Worm (Caenorhabditis elegans): ENCODE results near the gene Y116A8B.4.

Y116A8B.4 gene

ce11 chrIV:17268628-17269027, 45.1 kb downstream of the Y116A8B.4 start (continued):
- TF ChIP-seq ZK185.1 (tag; optimal IDR thresholded peaks at IDR 0.05; ENCODE audit: poor library complexity, severe bottlenecking): peak; percentile 2
- no peak for TF ChIP-seq Y56A3A.18 (GFP tag; IDR thresholded peaks at IDR 0.05)
- TF ChIP-seq lsl-1 (GFP tag; optimal IDR thresholded peaks at IDR 0.05): no peak
- peak; percentile 30 for TF ChIP-seq nhr-80 (tag; optimal IDR thresholded peaks at IDR 0.05)
- TF ChIP-seq hlh-12 (tag; optimal IDR thresholded peaks at IDR 0.05): no peak
- TF ChIP-seq ekl-4 (GFP tag; IDR thresholded peaks at IDR 0.05): no peak

- TF ChIP-seq lag-1 (GFP tag; IDR thresholded peaks at IDR 0.05) (no peak), ceh-91 (GFP tag; IDR thresholded peaks at IDR 0.05) (no peak), gei-17 (GFP tag; optimal IDR thresholded peaks at IDR 0.05) (no peak), ZK185.1 (tag; optimal IDR thresholded peaks at IDR 0.05; ENCODE audit: poor library complexity, severe bottlenecking) (no peak), hsf-1 (GFP tag; IDR thresholded peaks at IDR 0.05) (no peak), Y67H2A.10 (GFP tag; conservative IDR thresholded peaks at IDR 0.05) (no peak), nhr-80 (tag; optimal IDR thresholded peaks at IDR 0.05) (no peak), chd-7 (tag; optimal IDR thresholded peaks at IDR 0.05) (no peak), madf-6 (GFP tag; IDR thresholded peaks at IDR 0.05) (no peak), hlh-12 (tag; optimal IDR thresholded peaks at IDR 0.05) (no peak), F49E8.2 (tag; optimal IDR thresholded peaks at IDR 0.05; ENCODE audit: insufficient read depth) (no peak), ccch-3 (GFP tag; optimal IDR thresholded peaks at IDR 0.05) (no peak), unc-130 (GFP tag; optimal IDR thresholded peaks at IDR 0.05) (no peak), T26A5.8 (tag; optimal IDR thresholded peaks at IDR 0.05) (no peak)
These were observed 45.5 kb downstream of the Y116A8B.4 start, which contains the start of gene atgp-1 for ce11 chrIV:17269042-17269441. Gene atgp-1 (plus strand): TSS chrIV:17269342.

ce11 chrIV:17269702-17270101, 46.1 kb downstream of the Y116A8B.4 start:
- TF ChIP-seq hmg-1.2 (GFP tag; IDR thresholded peaks at IDR 0.05): no peak
- TF ChIP-seq pbrm-1 (GFP tag; IDR thresholded peaks at IDR 0.05): no peak
- TF ChIP-seq ZK185.1 (tag; optimal IDR thresholded peaks at IDR 0.05; ENCODE audit: poor library complexity, severe bottlenecking): no peak
- no peak for TF ChIP-seq madf-10 (tag; optimal IDR thresholded peaks at IDR 0.05)
- no peak for TF ChIP-seq cebp-2 (GFP tag; IDR thresholded peaks at IDR 0.05)
- TF ChIP-seq dox-1 (GFP tag; IDR thresholded peaks at IDR 0.05): no peak
- TF ChIP-seq Y53G8AR.9 (GFP tag; conservative IDR thresholded peaks at IDR 0.05): no peak
- no peak for TF ChIP-seq let-607 (tag; optimal IDR thresholded peaks at IDR 0.05)
- TF ChIP-seq atf-7 (tag; optimal IDR thresholded peaks at IDR 0.05): no peak
- no peak for TF ChIP-seq rec-8 (tag; optimal IDR thresholded peaks at IDR 0.05)
- no peak for TF ChIP-seq ztf-26 (tag; optimal IDR thresholded peaks at IDR 0.05)
- no peak for TF ChIP-seq athp-1 (tag; optimal IDR thresholded peaks at IDR 0.05)
- no peak for TF ChIP-seq ccch-3 (GFP tag; optimal IDR thresholded peaks at IDR 0.05)
- no peak for TF ChIP-seq ama-1 (optimal IDR thresholded peaks at IDR 0.05)
- TF ChIP-seq ama-1 (GFP tag; optimal IDR thresholded peaks at IDR 0.05): no peak
- no peak for TF ChIP-seq ceh-58 (GFP tag; IDR thresholded peaks at IDR 0.05)
- TF ChIP-seq F52B5.7 (tag; optimal IDR thresholded peaks at IDR 0.05): no peak
- no peak for TF ChIP-seq F37B4.10 (GFP tag; IDR thresholded peaks at IDR 0.05)

- no peak for TF ChIP-seq chd-7 (tag; optimal IDR thresholded peaks at IDR 0.05)
- TF ChIP-seq aptf-3 (GFP tag; IDR thresholded peaks at IDR 0.05): no peak
- no peak for TF ChIP-seq bed-2 (GFP tag; IDR thresholded peaks at IDR 0.05)
- TF ChIP-seq zfh-2 (GFP tag; conservative IDR thresholded peaks at IDR 0.05): no peak
- TF ChIP-seq sptf-2 (GFP tag; optimal IDR thresholded peaks at IDR 0.05): no peak
- no peak for TF ChIP-seq ccch-3 (GFP tag; optimal IDR thresholded peaks at IDR 0.05)
- peak; percentile 95 for TF ChIP-seq hsf-1 (GFP tag; IDR thresholded peaks at IDR 0.05)
- no peak; the same call in 1 of the 2 replicates for TF ChIP-seq lir-1 (GFP tag; conservative IDR thresholded peaks at IDR 0.05)
- no peak for TF ChIP-seq F39B2.1 (GFP tag; IDR thresholded peaks at IDR 0.05)
- no peak for TF ChIP-seq B0261.1 (tag; optimal IDR thresholded peaks at IDR 0.05)
- TF ChIP-seq mel-28 (tag; optimal IDR thresholded peaks at IDR 0.05; ENCODE audit: borderline replicate concordance): no peak
- TF ChIP-seq ztf-3 (GFP tag; optimal IDR thresholded peaks at IDR 0.05): no peak
- TF ChIP-seq nhr-120 (GFP tag; IDR thresholded peaks at IDR 0.05): no peak
- TF ChIP-seq lin-26 (GFP tag; IDR thresholded peaks at IDR 0.05): no peak
- TF ChIP-seq F55B11.4 (tag; optimal IDR thresholded peaks at IDR 0.05; ENCODE audit: borderline replicate concordance, insufficient read depth): no peak
- TF ChIP-seq sea-2 (GFP tag; IDR thresholded peaks at IDR 0.05): no peak
These were observed 50.1 kb downstream of the Y116A8B.4 start, which contains the start of gene gln-5 for ce11 chrIV:17273602-17274110. Gene gln-5 (minus strand): TSS chrIV:17273652.

All from whole organism, young adult.